Fruit fly (Drosophila melanogaster) whole organism, pupa: ENCODE measurements around the gene CG12983.

Experiments
- CG10348 ChIP-seq: fragments of 200-800 bp; sonication (Bioruptor generic); IDR thresholded peaks from 2 replicates; pipeline ENCODE4 v1.3.6; 2022; ENCODE audit warnings: missing biosample characterization, missing genetic modification characterization
- CG12605 ChIP-seq: fragments of 200-800 bp; sonication (Bioruptor generic); IDR thresholded peaks from 2 replicates; pipeline ENCODE4 v1.3.6; 2022; ENCODE audit warnings: missing biosample characterization, missing genetic modification characterization
- CG13204 ChIP-seq: fragments of 200-800 bp; sonication (Bioruptor generic); optimal IDR thresholded peaks from 2 replicates; lab custom pipeline; 2018; ENCODE audit warnings: missing biosample characterization, mild to moderate bottlenecking, missing genetic modification characterization, moderate library complexity
- CG14655 ChIP-seq: fragments of 200-800 bp; sonication (Bioruptor generic); optimal IDR thresholded peaks from 3 replicates; lab custom pipeline; 2017; ENCODE audit warnings: mild to moderate bottlenecking, missing biosample characterization, missing genetic modification reagents, missing genetic modification characterization
- CG15710 ChIP-seq: fragments of 200-800 bp; sonication (Bioruptor generic); optimal IDR thresholded peaks from 2 replicates; lab custom pipeline; 2018; ENCODE audit warnings: missing biosample characterization, mild to moderate bottlenecking, missing genetic modification characterization, moderate library complexity
- CG17806 ChIP-seq: fragments of 200-800 bp; sonication (Bioruptor generic); optimal IDR thresholded peaks from 2 replicates; lab custom pipeline; 2018; ENCODE audit warnings: missing biosample characterization, mild to moderate bottlenecking, missing genetic modification characterization, moderate library complexity
- CG32121 ChIP-seq: fragments of 200-800 bp; sonication (Bioruptor generic); IDR thresholded peaks from 2 replicates; pipeline ENCODE4 v1.3.6; 2022; ENCODE audit warnings: missing biosample characterization, missing genetic modification characterization
- CG34367 ChIP-seq: fragments of 200-800 bp; sonication (Bioruptor generic); optimal IDR thresholded peaks from 2 replicates; lab custom pipeline; 2018; ENCODE audit warnings: missing biosample characterization, mild to moderate bottlenecking, missing genetic modification characterization
- CG4496 ChIP-seq: fragments of 200-800 bp; sonication (Bioruptor generic); IDR thresholded peaks from 3 replicates; pipeline ENCODE4 v1.3.6; 2022; ENCODE audit warnings: missing biosample characterization, missing genetic modification characterization
- CG8159 ChIP-seq: fragments of 200-800 bp; sonication (Bioruptor generic); optimal IDR thresholded peaks from 3 replicates; lab custom pipeline; 2018; ENCODE audit warnings: missing biosample characterization, mild to moderate bottlenecking, missing genetic modification characterization, moderate library complexity
- CG8301 ChIP-seq: fragments of 200-800 bp; sonication (Bioruptor generic); optimal IDR thresholded peaks from 2 replicates; lab custom pipeline; 2018; ENCODE audit warnings: missing biosample characterization, mild to moderate bottlenecking, missing genetic modification characterization
- CG9948 ChIP-seq: fragments of 200-800 bp; sonication (Bioruptor generic); optimal IDR thresholded peaks from 2 replicates; lab custom pipeline; 2018; ENCODE audit warnings: missing biosample characterization, mild to moderate bottlenecking, missing genetic modification characterization, moderate library complexity
- D1 ChIP-seq: fragments of 200-800 bp; sonication (Bioruptor generic); optimal IDR thresholded peaks from 2 replicates; lab custom pipeline; 2018; ENCODE audit warnings: missing biosample characterization, mild to moderate bottlenecking, missing genetic modification characterization, moderate library complexity
- EcR ChIP-seq: fragments of 200-800 bp; sonication (Bioruptor generic); optimal IDR thresholded peaks from 3 replicates; lab custom pipeline; 2019; ENCODE audit warnings: missing biosample characterization, missing genetic modification characterization, mild to moderate bottlenecking, moderate library complexity, missing genetic modification reagents
- Ets98B ChIP-seq: fragments of 200-800 bp; sonication (Bioruptor generic); IDR thresholded peaks from 2 replicates; pipeline ENCODE4 v1.3.6; 2022; ENCODE audit warnings: missing biosample characterization, missing genetic modification characterization
- Pif1A ChIP-seq: fragments of 200-800 bp; sonication (Bioruptor generic); optimal IDR thresholded peaks from 3 replicates; lab custom pipeline; 2016; ENCODE audit warnings: missing biosample characterization, missing genetic modification characterization
- Pif1B ChIP-seq: fragments of 200-800 bp; sonication (Bioruptor generic); optimal IDR thresholded peaks from 3 replicates; lab custom pipeline; 2016; ENCODE audit warnings: missing biosample characterization, missing genetic modification characterization
- Snoo ChIP-seq: fragments of 200-800 bp; sonication (Bioruptor generic); optimal IDR thresholded peaks from 3 replicates; lab custom pipeline; 2017; ENCODE audit warnings: missing biosample characterization, mild to moderate bottlenecking, missing genetic modification characterization, inconsistent platforms
- fd96Ca ChIP-seq: fragments of 200-800 bp; sonication (Bioruptor generic); IDR thresholded peaks from 3 replicates; pipeline ENCODE4 v1.3.6; 2022; ENCODE audit warnings: missing biosample characterization, missing genetic modification characterization
- gl ChIP-seq: fragments of 200-800 bp; sonication (Bioruptor generic); optimal IDR thresholded peaks from 2 replicates; lab custom pipeline; 2018; ENCODE audit warnings: missing biosample characterization, mild to moderate bottlenecking, missing genetic modification characterization
- rn ChIP-seq: fragments of 200-800 bp; sonication (Bioruptor generic); IDR thresholded peaks from 2 replicates; pipeline ENCODE4 v1.3.6; 2022; ENCODE audit warnings: missing biosample characterization, missing genetic modification characterization

CG12983 gene

DNA sequence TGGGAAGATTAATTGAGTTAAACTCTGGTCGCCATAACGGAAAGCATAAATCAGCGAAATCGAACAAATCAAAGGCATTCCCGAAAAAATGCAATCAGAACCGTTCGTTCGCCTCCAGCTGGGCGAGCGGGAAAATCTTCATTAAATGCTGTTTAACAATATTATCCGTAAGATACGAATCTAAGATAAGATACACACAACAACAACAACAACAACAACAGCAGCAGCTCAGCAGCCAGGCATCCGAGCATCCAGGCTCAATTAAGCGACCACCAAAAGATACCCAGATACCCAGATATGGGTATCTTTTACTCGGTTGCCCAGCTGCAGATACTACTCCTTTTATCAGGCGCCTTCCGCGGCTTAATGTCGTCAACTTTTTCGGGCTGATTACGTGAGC lies 20.5 kb downstream of the CG12983 start:
- no peak for TF ChIP-seq CG8159
- no peak for TF ChIP-seq Ets98B (GFP tag; lab: Robert Waterston, UW)
- TF ChIP-seq D1 (tag; lab: Kevin White, UChicago): no peak
- no peak for TF ChIP-seq fd96Ca (GFP tag; lab: Robert Waterston, UW)
- no peak for TF ChIP-seq CG9948 (tag; lab: Kevin White, UChicago)
- no peak for TF ChIP-seq CG17806 (tag; lab: Kevin White, UChicago)
- TF ChIP-seq gl (tag; lab: Kevin White, UChicago): no peak
- no peak for TF ChIP-seq CG8301 (tag; lab: Kevin White, UChicago)

DNA sequence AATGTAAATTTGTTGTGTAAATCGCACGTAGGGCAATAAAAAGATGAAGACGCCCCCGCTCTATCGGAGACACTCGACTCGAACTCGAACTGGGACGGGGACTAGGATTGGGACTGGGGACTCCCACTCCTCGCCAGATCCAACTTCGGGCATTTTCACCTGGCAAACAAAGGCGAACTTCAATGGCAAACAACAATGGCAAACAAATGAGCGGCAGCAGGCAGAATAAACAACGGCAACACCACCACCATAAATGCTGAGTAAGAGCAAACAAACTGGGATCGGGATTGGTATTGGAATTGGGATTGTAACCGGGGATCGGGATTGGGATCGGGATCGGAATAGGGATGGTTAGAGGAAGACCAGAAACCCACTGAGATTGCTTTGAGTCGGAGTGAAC lies 22.4 kb downstream of the CG12983 start:
- TF ChIP-seq Ets98B (GFP tag; lab: Robert Waterston, UW) (no peak), Snoo (no peak), CG12605 (GFP tag; lab: Robert Waterston, UW) (no peak), CG32121 (GFP tag; lab: Robert Waterston, UW) (no peak), CG8159 (peak; percentile 0), CG4496 (GFP tag; lab: Robert Waterston, UW) (0 out of 3 replicates have a peak, but pooled peaks have one; percentile 25), EcR (GFP tag; lab: Kevin White, UChicago) (peak; percentile 8), Pif1A (GFP tag; lab: Kevin White, UChicago) (no peak), rn (no peak), gl (tag; lab: Kevin White, UChicago) (peak; percentile 21)

DNA sequence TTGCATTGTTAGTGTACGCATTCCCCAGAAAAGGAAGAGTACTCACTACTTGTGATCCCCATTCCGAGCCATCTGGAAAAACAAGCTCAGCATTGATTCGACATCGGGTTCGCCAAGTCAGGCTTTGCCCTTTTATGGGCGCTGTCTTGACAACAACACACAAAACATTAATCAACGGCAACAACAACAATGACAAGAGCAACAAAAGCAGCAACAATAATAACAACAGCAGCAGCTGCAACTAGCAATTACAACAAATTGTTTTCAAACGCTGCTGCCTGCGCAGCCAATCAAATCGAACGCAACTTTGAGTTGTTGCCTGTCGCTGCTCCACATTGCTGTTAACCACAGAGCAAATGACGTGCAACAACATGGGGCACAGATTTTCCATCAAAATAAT lies 24.5 kb downstream of the CG12983 start:
- TF ChIP-seq CG32121 (GFP tag; lab: Robert Waterston, UW) (no peak), Pif1A (GFP tag; lab: Kevin White, UChicago) (no peak), CG17806 (tag; lab: Kevin White, UChicago) (no peak), CG12605 (GFP tag; lab: Robert Waterston, UW) (no peak), CG4496 (GFP tag; lab: Robert Waterston, UW) (no peak), CG8159 (no peak), D1 (tag; lab: Kevin White, UChicago) (no peak), CG34367 (tag; lab: Kevin White, UChicago) (no peak), CG10348 (GFP tag; lab: Robert Waterston, UW) (no peak), Ets98B (GFP tag; lab: Robert Waterston, UW) (no peak), rn (no peak), fd96Ca (GFP tag; lab: Robert Waterston, UW) (no peak), CG8301 (tag; lab: Kevin White, UChicago) (no peak), CG15710 (tag; lab: Kevin White, UChicago) (no peak), gl (tag; lab: Kevin White, UChicago) (no peak), CG13204 (GFP tag; lab: Kevin White, UChicago) (no peak), EcR (GFP tag; lab: Kevin White, UChicago) (no peak), CG14655 (no peak), Snoo (no peak)

DNA sequence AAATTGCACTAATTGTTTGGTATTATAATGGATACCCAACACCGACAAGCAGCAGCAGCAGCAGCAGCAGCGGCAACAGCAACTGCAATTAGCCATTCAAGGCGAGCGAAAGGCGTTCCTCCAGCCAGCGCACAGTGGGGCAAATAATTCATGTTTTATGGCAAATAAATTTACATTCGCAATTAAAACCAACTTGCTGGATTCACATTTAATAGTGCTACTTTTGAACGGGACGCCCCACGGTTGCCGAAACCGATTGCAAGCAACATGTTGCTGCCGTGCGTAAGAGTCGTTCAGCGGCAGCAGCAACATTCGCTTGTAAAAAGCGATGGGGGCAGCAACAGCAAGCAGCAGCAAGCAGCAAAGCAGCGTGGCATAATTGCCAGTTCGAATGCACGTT lies 32.9 kb downstream of the CG12983 start:
- TF ChIP-seq CG13204 (GFP tag; lab: Kevin White, UChicago): peak; percentile 45
- TF ChIP-seq CG32121 (GFP tag; lab: Robert Waterston, UW): no peak
- TF ChIP-seq rn: no peak
- TF ChIP-seq CG14655: peak; percentile 28
- peak; percentile 27 for TF ChIP-seq CG34367 (tag; lab: Kevin White, UChicago)
- no peak for TF ChIP-seq CG9948 (tag; lab: Kevin White, UChicago)
- TF ChIP-seq gl (tag; lab: Kevin White, UChicago): peak; percentile 12
- no peak for TF ChIP-seq CG10348 (GFP tag; lab: Robert Waterston, UW)
- peak; percentile 41 for TF ChIP-seq CG17806 (tag; lab: Kevin White, UChicago)
- no peak for TF ChIP-seq EcR (GFP tag; lab: Kevin White, UChicago)
- peak; percentile 10 for TF ChIP-seq CG8159
- TF ChIP-seq Pif1B: peak; percentile 56
- peak; percentile 20 for TF ChIP-seq Snoo
- TF ChIP-seq Pif1A (GFP tag; lab: Kevin White, UChicago): peak; percentile 54
- TF ChIP-seq CG4496 (GFP tag; lab: Robert Waterston, UW): peak; percentile 68; the same call in 2 of the 3 replicates
- no peak for TF ChIP-seq D1 (tag; lab: Kevin White, UChicago)
- peak; percentile 63; the same call in 1 of the 2 replicates for TF ChIP-seq Ets98B (GFP tag; lab: Robert Waterston, UW)
- TF ChIP-seq fd96Ca (GFP tag; lab: Robert Waterston, UW): peak; percentile 61
- TF ChIP-seq CG12605 (GFP tag; lab: Robert Waterston, UW): no peak; the same call in 1 of the 2 replicates
- TF ChIP-seq CG15710 (tag; lab: Kevin White, UChicago): peak; percentile 17
- TF ChIP-seq CG8301 (tag; lab: Kevin White, UChicago): peak; percentile 10
- TF ChIP-seq, all 21 proteins: peak for 14

DNA sequence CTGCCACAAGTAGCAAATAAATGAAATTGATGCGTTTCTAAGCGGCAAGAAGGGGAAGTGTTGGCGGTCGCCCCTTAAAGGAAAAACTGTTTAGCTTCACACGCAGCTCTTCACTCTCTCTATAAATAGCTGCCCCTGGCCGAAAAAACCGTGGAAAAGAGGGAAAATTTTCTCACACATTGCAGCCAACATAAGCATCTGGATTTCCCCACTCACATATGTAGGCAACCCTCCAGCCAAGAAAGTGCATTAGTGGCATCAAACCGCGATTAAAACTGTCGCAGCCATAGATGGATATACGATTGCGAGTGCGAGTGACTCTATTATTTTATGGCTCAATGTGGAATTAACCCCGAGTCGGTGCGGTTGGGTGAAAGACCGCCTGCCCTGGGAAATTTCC lies 34.0 kb downstream of the CG12983 start:
- TF ChIP-seq gl (tag; lab: Kevin White, UChicago): no peak

DNA sequence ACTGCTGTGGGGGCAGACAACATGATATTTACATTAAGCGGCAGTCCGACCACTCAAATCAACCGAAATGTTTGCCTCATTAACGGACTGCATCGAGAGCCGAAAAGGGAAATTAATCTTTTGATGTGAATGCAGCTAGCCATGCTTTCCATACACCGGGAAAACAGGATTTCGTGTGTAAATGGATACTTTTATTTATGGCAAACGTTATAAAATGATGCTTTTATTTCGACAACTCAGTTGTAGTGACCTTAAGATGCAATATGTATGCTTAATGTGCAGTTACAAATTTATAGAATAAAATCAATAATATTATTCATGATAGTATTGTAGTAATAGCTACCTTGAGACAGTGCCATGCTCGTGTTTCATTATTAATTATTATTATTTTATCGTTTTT lies 35.1 kb downstream of the CG12983 start:
- TF ChIP-seq CG8301 (tag; lab: Kevin White, UChicago) (no peak), Pif1A (GFP tag; lab: Kevin White, UChicago) (peak; percentile 7)
